Worm (Caenorhabditis elegans): ENCODE data around the gene ttr-16.

ce11 chrIV:11022303-11022702 lies 41.6 kb downstream of the ttr-16 start, which contains the start of gene alh-3:
- TF ChIP-seq elt-3 (tag; optimal IDR thresholded peaks at IDR 0.05) (no peak), blmp-1 (tag; optimal IDR thresholded peaks at IDR 0.05) (no peak), M03D4.4 (tag; optimal IDR thresholded peaks at IDR 0.05) (no peak), unc-62 (GFP tag; optimal IDR thresholded peaks at IDR 0.05) (no peak), snpc-4 (tag; optimal IDR thresholded peaks at IDR 0.05) (no peak), pha-4 (tag; optimal IDR thresholded peaks at IDR 0.05) (no peak), lin-13 (tag; optimal IDR thresholded peaks at IDR 0.05) (no peak), hlh-1 (tag; optimal IDR thresholded peaks at IDR 0.05) (no peak), elt-1 (tag; optimal IDR thresholded peaks at IDR 0.05; ENCODE audit: borderline replicate concordance, insufficient read depth) (no peak), ztf-11 (tag; optimal IDR thresholded peaks at IDR 0.05) (no peak)

Data from whole organism, mixed stage, embryonic.